Fruit fly (Drosophila melanogaster) whole organism, pupa: ENCODE measurements around the gene CG44477.

Experiments used
- CG10348 ChIP-seq: fragments of 200-800 bp; sonication (Bioruptor generic); IDR thresholded peaks from 2 replicates; pipeline ENCODE4 v1.3.6; 2022; ENCODE audit warnings: missing biosample characterization, missing genetic modification characterization
- CG12605 ChIP-seq: fragments of 200-800 bp; sonication (Bioruptor generic); IDR thresholded peaks from 2 replicates; pipeline ENCODE4 v1.3.6; 2022; ENCODE audit warnings: missing biosample characterization, missing genetic modification characterization
- CG13204 ChIP-seq: fragments of 200-800 bp; sonication (Bioruptor generic); optimal IDR thresholded peaks from 2 replicates; lab custom pipeline; 2018; ENCODE audit warnings: missing biosample characterization, mild to moderate bottlenecking, missing genetic modification characterization, moderate library complexity
- CG14655 ChIP-seq: fragments of 200-800 bp; sonication (Bioruptor generic); optimal IDR thresholded peaks from 3 replicates; lab custom pipeline; 2017; ENCODE audit warnings: mild to moderate bottlenecking, missing biosample characterization, missing genetic modification reagents, missing genetic modification characterization
- CG15710 ChIP-seq: fragments of 200-800 bp; sonication (Bioruptor generic); optimal IDR thresholded peaks from 2 replicates; lab custom pipeline; 2018; ENCODE audit warnings: missing biosample characterization, mild to moderate bottlenecking, missing genetic modification characterization, moderate library complexity
- CG17806 ChIP-seq: fragments of 200-800 bp; sonication (Bioruptor generic); optimal IDR thresholded peaks from 2 replicates; lab custom pipeline; 2018; ENCODE audit warnings: missing biosample characterization, mild to moderate bottlenecking, missing genetic modification characterization, moderate library complexity
- CG32121 ChIP-seq: fragments of 200-800 bp; sonication (Bioruptor generic); IDR thresholded peaks from 2 replicates; pipeline ENCODE4 v1.3.6; 2022; ENCODE audit warnings: missing biosample characterization, missing genetic modification characterization
- CG34367 ChIP-seq: fragments of 200-800 bp; sonication (Bioruptor generic); optimal IDR thresholded peaks from 2 replicates; lab custom pipeline; 2018; ENCODE audit warnings: missing biosample characterization, mild to moderate bottlenecking, missing genetic modification characterization
- CG4496 ChIP-seq: fragments of 200-800 bp; sonication (Bioruptor generic); IDR thresholded peaks from 3 replicates; pipeline ENCODE4 v1.3.6; 2022; ENCODE audit warnings: missing biosample characterization, missing genetic modification characterization
- CG8159 ChIP-seq: fragments of 200-800 bp; sonication (Bioruptor generic); optimal IDR thresholded peaks from 3 replicates; lab custom pipeline; 2018; ENCODE audit warnings: missing biosample characterization, mild to moderate bottlenecking, missing genetic modification characterization, moderate library complexity
- CG8301 ChIP-seq: fragments of 200-800 bp; sonication (Bioruptor generic); optimal IDR thresholded peaks from 2 replicates; lab custom pipeline; 2018; ENCODE audit warnings: missing biosample characterization, mild to moderate bottlenecking, missing genetic modification characterization
- CG9948 ChIP-seq: fragments of 200-800 bp; sonication (Bioruptor generic); optimal IDR thresholded peaks from 2 replicates; lab custom pipeline; 2018; ENCODE audit warnings: missing biosample characterization, mild to moderate bottlenecking, missing genetic modification characterization, moderate library complexity
- D1 ChIP-seq: fragments of 200-800 bp; sonication (Bioruptor generic); optimal IDR thresholded peaks from 2 replicates; lab custom pipeline; 2018; ENCODE audit warnings: missing biosample characterization, mild to moderate bottlenecking, missing genetic modification characterization, moderate library complexity
- EcR ChIP-seq: fragments of 200-800 bp; sonication (Bioruptor generic); optimal IDR thresholded peaks from 3 replicates; lab custom pipeline; 2019; ENCODE audit warnings: missing biosample characterization, missing genetic modification characterization, mild to moderate bottlenecking, moderate library complexity, missing genetic modification reagents
- Ets98B ChIP-seq: fragments of 200-800 bp; sonication (Bioruptor generic); IDR thresholded peaks from 2 replicates; pipeline ENCODE4 v1.3.6; 2022; ENCODE audit warnings: missing biosample characterization, missing genetic modification characterization
- Pif1A ChIP-seq: fragments of 200-800 bp; sonication (Bioruptor generic); optimal IDR thresholded peaks from 3 replicates; lab custom pipeline; 2016; ENCODE audit warnings: missing biosample characterization, missing genetic modification characterization
- Pif1B ChIP-seq: fragments of 200-800 bp; sonication (Bioruptor generic); optimal IDR thresholded peaks from 3 replicates; lab custom pipeline; 2016; ENCODE audit warnings: missing biosample characterization, missing genetic modification characterization
- Snoo ChIP-seq: fragments of 200-800 bp; sonication (Bioruptor generic); optimal IDR thresholded peaks from 3 replicates; lab custom pipeline; 2017; ENCODE audit warnings: missing biosample characterization, mild to moderate bottlenecking, missing genetic modification characterization, inconsistent platforms
- fd96Ca ChIP-seq: fragments of 200-800 bp; sonication (Bioruptor generic); IDR thresholded peaks from 3 replicates; pipeline ENCODE4 v1.3.6; 2022; ENCODE audit warnings: missing biosample characterization, missing genetic modification characterization
- gl ChIP-seq: fragments of 200-800 bp; sonication (Bioruptor generic); optimal IDR thresholded peaks from 2 replicates; lab custom pipeline; 2018; ENCODE audit warnings: missing biosample characterization, mild to moderate bottlenecking, missing genetic modification characterization
- rn ChIP-seq: fragments of 200-800 bp; sonication (Bioruptor generic); IDR thresholded peaks from 2 replicates; pipeline ENCODE4 v1.3.6; 2022; ENCODE audit warnings: missing biosample characterization, missing genetic modification characterization

Gene CG44477

dm6 chr2L:11662959-11663358 is at the start of gene CG44477:
Gene CG44477 (plus strand): TSS chr2L:11663259.
- TF ChIP-seq CG10348 (GFP tag; lab: Robert Waterston, UW): no peak
- TF ChIP-seq EcR (GFP tag; lab: Kevin White, UChicago): no peak
- no peak for TF ChIP-seq gl (tag; lab: Kevin White, UChicago)
- no peak for TF ChIP-seq CG8159
- TF ChIP-seq fd96Ca (GFP tag; lab: Robert Waterston, UW): no peak
- TF ChIP-seq CG8301: no peak
- TF ChIP-seq CG32121: no peak
- TF ChIP-seq Pif1B (GFP tag; lab: Kevin White, UChicago): no peak
- TF ChIP-seq rn (GFP tag; lab: Robert Waterston, UW): no peak
- no peak for TF ChIP-seq Pif1A (GFP tag; lab: Kevin White, UChicago)
- TF ChIP-seq Ets98B (GFP tag; lab: Robert Waterston, UW): no peak
- TF ChIP-seq CG9948 (tag; lab: Kevin White, UChicago): no peak
- no peak for TF ChIP-seq CG15710 (tag; lab: Kevin White, UChicago)
- TF ChIP-seq CG12605: no peak
- no peak for TF ChIP-seq Snoo
- no peak for TF ChIP-seq CG13204 (GFP tag; lab: Kevin White, UChicago)
- no peak for TF ChIP-seq CG34367 (tag; lab: Kevin White, UChicago)
- no peak for TF ChIP-seq D1 (tag; lab: Kevin White, UChicago)
- TF ChIP-seq CG4496: no peak
- no peak for TF ChIP-seq CG17806 (tag; lab: Kevin White, UChicago)

- no peak for TF ChIP-seq CG9948 (tag; lab: Kevin White, UChicago)
- TF ChIP-seq CG4496: no peak
- no peak for TF ChIP-seq CG34367 (tag; lab: Kevin White, UChicago)
- no peak for TF ChIP-seq CG14655
- no peak for TF ChIP-seq fd96Ca (GFP tag; lab: Robert Waterston, UW)
- no peak for TF ChIP-seq Ets98B (GFP tag; lab: Robert Waterston, UW)
- TF ChIP-seq CG17806 (tag; lab: Kevin White, UChicago): no peak
- no peak for TF ChIP-seq CG10348 (GFP tag; lab: Robert Waterston, UW)
- no peak for TF ChIP-seq rn (GFP tag; lab: Robert Waterston, UW)
- no peak for TF ChIP-seq EcR (GFP tag; lab: Kevin White, UChicago)
- TF ChIP-seq CG8159: no peak
- no peak for TF ChIP-seq Pif1A (GFP tag; lab: Kevin White, UChicago)
- no peak for TF ChIP-seq Snoo
- TF ChIP-seq CG8301: no peak
These were observed 38.9 kb upstream of the CG44477 start for dm6 chr2L:11624190-11624589.

dm6 chr2L:11628292-11628691 is 34.8 kb upstream of the CG44477 start:
- TF ChIP-seq Pif1B (GFP tag; lab: Kevin White, UChicago): no peak
- no peak for TF ChIP-seq CG34367 (tag; lab: Kevin White, UChicago)
- TF ChIP-seq CG8159: no peak
- no peak for TF ChIP-seq rn (GFP tag; lab: Robert Waterston, UW)
- TF ChIP-seq CG17806 (tag; lab: Kevin White, UChicago): no peak
- TF ChIP-seq CG14655: no peak
- no peak for TF ChIP-seq EcR (GFP tag; lab: Kevin White, UChicago)
- no peak for TF ChIP-seq CG9948 (tag; lab: Kevin White, UChicago)
- TF ChIP-seq D1 (tag; lab: Kevin White, UChicago): no peak
- TF ChIP-seq Snoo: no peak
- no peak for TF ChIP-seq Pif1A (GFP tag; lab: Kevin White, UChicago)
- TF ChIP-seq CG32121: no peak
- no peak for TF ChIP-seq gl (tag; lab: Kevin White, UChicago)

- no peak for TF ChIP-seq CG17806 (tag; lab: Kevin White, UChicago)
- no peak for TF ChIP-seq EcR (GFP tag; lab: Kevin White, UChicago)
- no peak for TF ChIP-seq CG34367 (tag; lab: Kevin White, UChicago)
- no peak for TF ChIP-seq CG4496
- no peak for TF ChIP-seq D1 (tag; lab: Kevin White, UChicago)
- no peak for TF ChIP-seq rn (GFP tag; lab: Robert Waterston, UW)
- TF ChIP-seq CG12605: no peak
- TF ChIP-seq CG8159: no peak
- TF ChIP-seq CG32121: no peak
- TF ChIP-seq Pif1B (GFP tag; lab: Kevin White, UChicago): no peak
- TF ChIP-seq CG9948 (tag; lab: Kevin White, UChicago): no peak
- TF ChIP-seq CG8301: no peak
- no peak for TF ChIP-seq gl (tag; lab: Kevin White, UChicago)
- TF ChIP-seq Pif1A (GFP tag; lab: Kevin White, UChicago): no peak
- TF ChIP-seq Snoo: no peak
- TF ChIP-seq CG14655: no peak
- no peak for TF ChIP-seq Ets98B (GFP tag; lab: Robert Waterston, UW)
- no peak for TF ChIP-seq CG15710 (tag; lab: Kevin White, UChicago)
- TF ChIP-seq fd96Ca (GFP tag; lab: Robert Waterston, UW): no peak
- no peak for TF ChIP-seq CG10348 (GFP tag; lab: Robert Waterston, UW)
- TF ChIP-seq, all 21 proteins: peak for 0
These were observed 14.3 kb upstream of the CG44477 start, which contains the start of gene CG6614 for dm6 chr2L:11648739-11649138. Gene CG6614 (minus strand): TSS chr2L:11648839.

- no peak for TF ChIP-seq CG9948 (tag; lab: Kevin White, UChicago)
- no peak for TF ChIP-seq CG15710 (tag; lab: Kevin White, UChicago)
- no peak for TF ChIP-seq CG8159
- no peak for TF ChIP-seq CG34367 (tag; lab: Kevin White, UChicago)
- no peak for TF ChIP-seq rn (GFP tag; lab: Robert Waterston, UW)
- TF ChIP-seq CG8301: no peak
- TF ChIP-seq CG14655: no peak
- TF ChIP-seq CG32121: no peak
These were observed 11.1 kb upstream of the CG44477 start, which contains the start of the genes CG12307 and CG4983 for dm6 chr2L:11651910-11652498. Gene CG12307 (minus strand): TSS chr2L:11652010. Gene CG4983 (plus strand): TSS chr2L:11652448.

dm6 chr2L:11657110-11657509 is 5.9 kb upstream of the CG44477 start, which contains the start of gene CG43167:
Gene CG43167 (plus strand): TSS chr2L:11657410.
- no peak for TF ChIP-seq CG34367 (tag; lab: Kevin White, UChicago)
- no peak for TF ChIP-seq CG13204 (GFP tag; lab: Kevin White, UChicago)
- no peak for TF ChIP-seq CG17806 (tag; lab: Kevin White, UChicago)
- no peak for TF ChIP-seq rn (GFP tag; lab: Robert Waterston, UW)
- no peak for TF ChIP-seq D1 (tag; lab: Kevin White, UChicago)
- no peak for TF ChIP-seq CG4496
